Fruit fly (Drosophila melanogaster) whole organism, embryonic: ENCODE data around the gene Ubi-p5E.

ENCODE experiments used
- Atf3 ChIP-seq: fragments of 200-800 bp; sonication (Bioruptor generic); optimal IDR thresholded peaks from 3 replicates; lab custom pipeline; 2016; ENCODE audit warnings: missing biosample characterization, missing genetic modification characterization
- B-H1 ChIP-seq: fragments of 200-800 bp; sonication (Bioruptor generic); IDR thresholded peaks from 3 replicates; pipeline ENCODE4 v1.3.6; 2022; ENCODE audit warnings: missing biosample characterization, missing genetic modification characterization
- Bdp1 ChIP-seq: fragments of 200-800 bp; sonication (Bioruptor generic); optimal IDR thresholded peaks from 3 replicates; lab custom pipeline; 2016; ENCODE audit warnings: missing biosample characterization, missing genetic modification characterization
- CG10543 ChIP-seq: fragments of 200-800 bp; sonication (Bioruptor generic); optimal IDR thresholded peaks from 3 replicates; lab custom pipeline; 2017; ENCODE audit warnings: missing biosample characterization, mild to moderate bottlenecking, missing genetic modification characterization, moderate library complexity
- CG10979 ChIP-seq: fragments of 200-800 bp; sonication (Bioruptor generic); optimal IDR thresholded peaks from 2 replicates; lab custom pipeline; 2018; ENCODE audit warnings: missing biosample characterization, mild to moderate bottlenecking, missing genetic modification characterization, moderate library complexity
- CG11247 ChIP-seq: fragments of 200-800 bp; sonication (Bioruptor generic); IDR thresholded peaks from 2 replicates; pipeline ENCODE4 v1.3.6; 2022; ENCODE audit warnings: missing biosample characterization, missing genetic modification characterization
- CG12769 ChIP-seq: fragments of 200-800 bp; sonication (Bioruptor generic); optimal IDR thresholded peaks from 2 replicates; lab custom pipeline; 2019; ENCODE audit warnings: missing biosample characterization, mild to moderate bottlenecking, missing genetic modification characterization, moderate library complexity
- CG16863 ChIP-seq: fragments of 200-800 bp; sonication (Bioruptor generic); optimal IDR thresholded peaks from 3 replicates; lab custom pipeline; 2016; ENCODE audit warnings: missing biosample characterization, missing genetic modification characterization
- CG1792 ChIP-seq: fragments of 200-800 bp; sonication (Bioruptor generic); optimal IDR thresholded peaks from 2 replicates; lab custom pipeline; 2016; ENCODE audit warnings: missing biosample characterization, missing genetic modification characterization
- CG18619 ChIP-seq: fragments of 200-800 bp; sonication (Bioruptor generic); optimal IDR thresholded peaks from 3 replicates; lab custom pipeline; 2017; ENCODE audit warnings: missing biosample characterization, mild to moderate bottlenecking, missing genetic modification characterization
- CG2129 ChIP-seq: fragments of 200-800 bp; sonication (Bioruptor generic); IDR thresholded peaks from 2 replicates; pipeline ENCODE4 v1.3.6; 2022; ENCODE audit warnings: missing biosample characterization, missing genetic modification characterization; ENCODE audit not compliant: partially characterized antibody
- CG2202 ChIP-seq: fragments of 200-800 bp; sonication (Bioruptor generic); optimal IDR thresholded peaks from 2 replicates; lab custom pipeline; 2018; ENCODE audit warnings: missing biosample characterization, mild to moderate bottlenecking, missing genetic modification characterization
- CG31365 ChIP-seq: fragments of 200-800 bp; sonication (Bioruptor generic); optimal IDR thresholded peaks from 2 replicates; lab custom pipeline; 2018; ENCODE audit warnings: missing biosample characterization, mild to moderate bottlenecking, missing genetic modification characterization
- CG3407 ChIP-seq: fragments of 200-800 bp; sonication (Bioruptor generic); optimal IDR thresholded peaks from 2 replicates; lab custom pipeline; 2018; ENCODE audit warnings: missing biosample characterization, mild to moderate bottlenecking, missing genetic modification characterization
- CG3847 ChIP-seq: fragments of 200-800 bp; sonication (Bioruptor generic); IDR thresholded peaks from 2 replicates; pipeline ENCODE4 v1.3.6; 2022; ENCODE audit warnings: missing biosample characterization, missing genetic modification characterization
- CG8290 ChIP-seq, 3 experiments: fragments of 200-800 bp; sonication (Bioruptor generic); optimal IDR thresholded peaks; 2 replicates each; lab custom pipeline; 2016 to 2019; ENCODE audit warnings: missing biosample characterization in 3 of 3, missing genetic modification characterization in 3 of 3, mild to moderate bottlenecking in 2 of 3, moderate library complexity in 1 of 3
- CG9437 ChIP-seq: fragments of 200-800 bp; sonication (Bioruptor generic); optimal IDR thresholded peaks from 2 replicates; lab custom pipeline; 2018; ENCODE audit warnings: missing biosample characterization, mild to moderate bottlenecking, missing genetic modification characterization
- Dip2 ChIP-seq: fragments of 200-800 bp; sonication (Bioruptor generic); IDR thresholded peaks from 2 replicates; pipeline ENCODE4 v1.3.6; 2022; ENCODE audit warnings: missing biosample characterization, missing genetic modification characterization
- Dref ChIP-seq: fragments of 200-800 bp; sonication (Bioruptor generic); IDR thresholded peaks from 2 replicates; pipeline ENCODE4 v1.3.6; 2022; ENCODE audit warnings: missing biosample characterization, missing genetic modification characterization
- GATAe ChIP-seq: fragments of 200-800 bp; sonication (Bioruptor generic); conservative IDR thresholded peaks from 2 replicates; pipeline ENCODE4 v1.3.6; 2022; ENCODE audit warnings: missing biosample characterization, missing genetic modification characterization
- HLH3B ChIP-seq: fragments of 200-800 bp; sonication (Bioruptor generic); IDR thresholded peaks from 2 replicates; pipeline ENCODE4 v1.3.6; 2022; ENCODE audit warnings: missing biosample characterization, missing genetic modification characterization
- HLH54F ChIP-seq: fragments of 200-800 bp; sonication (Bioruptor generic); optimal IDR thresholded peaks from 3 replicates; lab custom pipeline; 2016; ENCODE audit warnings: missing biosample characterization, missing genetic modification characterization
- Hand ChIP-seq: fragments of 200-800 bp; sonication (Bioruptor generic); optimal IDR thresholded peaks from 2 replicates; lab custom pipeline; 2017; ENCODE audit warnings: mild to moderate bottlenecking, missing biosample characterization, missing genetic modification reagents, missing genetic modification characterization
- Scr ChIP-seq: fragments of 200-800 bp; sonication (Bioruptor generic); IDR thresholded peaks from 2 replicates; pipeline ENCODE4 v1.3.6; 2022; ENCODE audit warnings: missing biosample characterization, missing genetic modification characterization; ENCODE audit not compliant: partially characterized antibody
- Xrp1 ChIP-seq: fragments of 200-800 bp; sonication (Bioruptor generic); IDR thresholded peaks from 2 replicates; pipeline ENCODE4 v1.3.6; 2022; ENCODE audit warnings: missing biosample characterization, missing genetic modification characterization
- aop ChIP-seq: fragments of 200-800 bp; sonication (Bioruptor generic); IDR thresholded peaks from 2 replicates; pipeline ENCODE4 v1.3.6; 2022; ENCODE audit warnings: missing biosample characterization, missing genetic modification characterization
- ara ChIP-seq: fragments of 200-800 bp; sonication (Bioruptor generic); IDR thresholded peaks from 2 replicates; pipeline ENCODE4 v1.3.6; 2022; ENCODE audit warnings: missing biosample characterization, missing genetic modification characterization
- ato ChIP-seq: fragments of 200-800 bp; sonication (Bioruptor generic); IDR thresholded peaks from 2 replicates; pipeline ENCODE4 v1.3.6; 2022; ENCODE audit warnings: missing biosample characterization, missing genetic modification characterization; ENCODE audit not compliant: partially characterized antibody
- bbx ChIP-seq: fragments of 200-800 bp; sonication (Bioruptor generic); IDR thresholded peaks from 2 replicates; pipeline ENCODE4 v1.3.6; 2022; ENCODE audit warnings: missing biosample characterization, missing genetic modification characterization; ENCODE audit not compliant: partially characterized antibody
- bigmax ChIP-seq: fragments of 200-800 bp; sonication (Bioruptor generic); optimal IDR thresholded peaks from 2 replicates; lab custom pipeline; 2018; ENCODE audit warnings: missing biosample characterization, mild to moderate bottlenecking, missing genetic modification characterization
- crc ChIP-seq: fragments of 200-800 bp; sonication (Bioruptor generic); optimal IDR thresholded peaks from 2 replicates; lab custom pipeline; 2016; ENCODE audit warnings: missing biosample characterization, missing genetic modification characterization
- cwo ChIP-seq: fragments of 200-800 bp; sonication (Bioruptor generic); optimal IDR thresholded peaks from 3 replicates; lab custom pipeline; 2017; ENCODE audit warnings: missing biosample characterization, missing genetic modification characterization, mild to moderate bottlenecking, moderate library complexity, missing genetic modification reagents
- dmrt99B ChIP-seq: fragments of 200-800 bp; sonication (Bioruptor generic); optimal IDR thresholded peaks from 2 replicates; lab custom pipeline; 2018; ENCODE audit warnings: missing biosample characterization, mild to moderate bottlenecking, missing genetic modification characterization, moderate library complexity
- fru ChIP-seq: fragments of >200 bp; optimal IDR thresholded peaks from 2 replicates; lab custom pipeline; 2017
- grn ChIP-seq: fragments of 200-800 bp; sonication (Bioruptor generic); optimal IDR thresholded peaks from 3 replicates; lab custom pipeline; 2017; ENCODE audit warnings: missing biosample characterization, missing genetic modification characterization
- gsb ChIP-seq: fragments of 200-800 bp; sonication (Bioruptor generic); IDR thresholded peaks from 2 replicates; pipeline ENCODE4 v1.3.6; 2022; ENCODE audit warnings: missing biosample characterization, missing genetic modification characterization
- ind ChIP-seq: fragments of 200-800 bp; sonication (Bioruptor generic); optimal IDR thresholded peaks from 3 replicates; lab custom pipeline; 2016; ENCODE audit warnings: missing biosample characterization, missing genetic modification characterization
- jigr1 ChIP-seq: fragments of 200-800 bp; sonication (Bioruptor generic); IDR thresholded peaks from 3 replicates; pipeline ENCODE4 v1.3.6; 2022; ENCODE audit warnings: missing biosample characterization, missing genetic modification characterization
- lab ChIP-seq: fragments of 200-800 bp; sonication (Bioruptor generic); optimal IDR thresholded peaks from 3 replicates; lab custom pipeline; 2017; ENCODE audit warnings: missing biosample characterization, missing genetic modification characterization, mild to moderate bottlenecking, moderate library complexity, missing genetic modification reagents
- mirr ChIP-seq: fragments of 200-800 bp; sonication (Bioruptor generic); optimal IDR thresholded peaks from 3 replicates; lab custom pipeline; 2018; ENCODE audit warnings: missing biosample characterization, mild to moderate bottlenecking, missing genetic modification characterization
- mld ChIP-seq: fragments of 200-800 bp; sonication (Bioruptor generic); IDR thresholded peaks from 3 replicates; pipeline ENCODE4 v1.3.6; 2022; ENCODE audit warnings: missing biosample characterization, missing genetic modification characterization; ENCODE audit not compliant: partially characterized antibody
- nerfin-2 ChIP-seq: fragments of 200-800 bp; sonication (Bioruptor generic); IDR thresholded peaks from 2 replicates; pipeline ENCODE4 v1.3.6; 2022; ENCODE audit warnings: missing biosample characterization, missing genetic modification characterization; ENCODE audit not compliant: partially characterized antibody
- oc ChIP-seq: fragments of 200-800 bp; sonication (Bioruptor generic); optimal IDR thresholded peaks from 2 replicates; lab custom pipeline; 2018; ENCODE audit warnings: missing biosample characterization, mild to moderate bottlenecking, missing genetic modification characterization, moderate library complexity
- peb ChIP-seq: fragments of 200-800 bp; sonication (Bioruptor generic); IDR thresholded peaks from 2 replicates; pipeline ENCODE4 v1.3.6; 2022; ENCODE audit warnings: missing biosample characterization, missing genetic modification characterization
- pho ChIP-seq: fragments of 200-800 bp; sonication (Bioruptor generic); optimal IDR thresholded peaks from 2 replicates; lab custom pipeline; 2016; ENCODE audit warnings: missing biosample characterization, missing genetic modification characterization
- psq ChIP-seq: fragments of 200-800 bp; sonication (Bioruptor generic); optimal IDR thresholded peaks from 2 replicates; lab custom pipeline; 2017; ENCODE audit warnings: missing biosample characterization, missing genetic modification characterization
- repo ChIP-seq: fragments of 200-800 bp; sonication (Bioruptor generic); optimal IDR thresholded peaks from 2 replicates; lab custom pipeline; 2016; ENCODE audit warnings: missing biosample characterization, missing genetic modification characterization
- schlank ChIP-seq: fragments of 200-800 bp; sonication (Bioruptor generic); optimal IDR thresholded peaks from 2 replicates; lab custom pipeline; 2018; ENCODE audit warnings: missing biosample characterization, mild to moderate bottlenecking, missing genetic modification characterization
- scrt ChIP-seq: fragments of 200-800 bp; sonication (Bioruptor generic); optimal IDR thresholded peaks from 2 replicates; lab custom pipeline; 2018; ENCODE audit warnings: missing biosample characterization, mild to moderate bottlenecking, missing genetic modification characterization, moderate library complexity
- shn ChIP-seq: fragments of 200-800 bp; sonication (Bioruptor generic); optimal IDR thresholded peaks from 3 replicates; lab custom pipeline; 2016; ENCODE audit warnings: missing biosample characterization, missing genetic modification characterization
- sqz ChIP-seq: fragments of 200-800 bp; sonication (Bioruptor generic); optimal IDR thresholded peaks from 3 replicates; lab custom pipeline; 2018; ENCODE audit warnings: missing biosample characterization, mild to moderate bottlenecking, missing genetic modification characterization
- sug ChIP-seq: fragments of 200-800 bp; optimal IDR thresholded peaks from 2 replicates; lab custom pipeline; 2019; ENCODE audit warnings: missing biosample characterization, mild to moderate bottlenecking, missing genetic modification characterization, moderate library complexity
- zfh1 ChIP-seq: fragments of 200-800 bp; sonication (Bioruptor generic); IDR thresholded peaks from 3 replicates; pipeline ENCODE4 v1.3.6; 2022; ENCODE audit warnings: missing biosample characterization, missing genetic modification characterization

Ubi-p5E gene

dm6 chrX:6264456-6264855, 15.0 kb downstream of the Ubi-p5E start (continued):
- TF ChIP-seq CG10543 (GFP tag; lab: Kevin White, UChicago) (peak; percentile 19), aop (GFP tag; lab: Robert Waterston, UW) (no peak), Dref (0 out of 2 replicates have a peak, but pooled peaks have one; percentile 7), mirr (peak; percentile 81), zfh1 (no peak), CG1792 (GFP tag; lab: Kevin White, UChicago) (no peak), ato (GFP tag; lab: Robert Waterston, UW) (no peak), CG31365 (tag; lab: Kevin White, UChicago) (no peak), dmrt99B (tag; lab: Kevin White, UChicago) (no peak), Xrp1 (GFP tag; lab: Robert Waterston, UW) (no peak), Hand (no peak), lab (GFP tag; lab: Kevin White, UChicago) (peak; percentile 27), psq (no peak), grn (GFP tag; lab: Kevin White, UChicago) (peak; percentile 87), CG10979 (tag; lab: Kevin White, UChicago) (no peak), Bdp1 (GFP tag; lab: Kevin White, UChicago) (no peak), HLH3B (GFP tag; lab: Robert Waterston, UW) (no peak), sqz (no peak), GATAe (peak; percentile 52; the same call in 1 of the 2 replicates), CG16863 (GFP tag; lab: Kevin White, UChicago) (no peak), CG8290 (GFP tag; optimal IDR thresholded peaks at IDR 0.05; lab: Kevin White, UChicago) (no peak), CG8290 (tag; optimal IDR thresholded peaks at IDR 0.05; lab: Kevin White, UChicago) (peak in 1 of 2 experiments; percentile 46), jigr1 (GFP tag; lab: Robert Waterston, UW) (no peak), mld (GFP tag; lab: Robert Waterston, UW) (no peak), crc (no peak), repo (GFP tag; lab: Kevin White, UChicago) (no peak), peb (GFP tag; lab: Robert Waterston, UW) (no peak), pho (GFP tag; lab: Kevin White, UChicago) (no peak), oc (tag; lab: Kevin White, UChicago) (no peak), CG2129 (GFP tag; lab: Robert Waterston, UW) (no peak), CG12769 (tag; lab: Kevin White, UChicago) (peak; percentile 72), schlank (tag; lab: Kevin White, UChicago) (peak; percentile 46), scrt (peak; percentile 21), sug (tag; lab: Kevin White, UChicago) (peak; percentile 62), fru (lab: Kevin White, UChicago) (no peak), ind (no peak), bbx (GFP tag; lab: Robert Waterston, UW) (no peak), Scr (no peak), cwo (peak; percentile 54), B-H1 (GFP tag; lab: Robert Waterston, UW) (no peak), CG3847 (GFP tag; lab: Robert Waterston, UW) (0 out of 2 replicates have a peak, but pooled peaks have one; percentile 5)

- TF ChIP-seq CG11247 (GFP tag; lab: Robert Waterston, UW) (peak; percentile 31; the same call in 1 of the 2 replicates), CG2202 (tag; lab: Kevin White, UChicago) (no peak), HLH54F (GFP tag; lab: Kevin White, UChicago) (peak; percentile 55), CG3407 (GFP tag; lab: Kevin White, UChicago) (peak; percentile 15), CG9437 (GFP tag; lab: Kevin White, UChicago) (peak; percentile 80), nerfin-2 (GFP tag; lab: Robert Waterston, UW) (no peak), shn (GFP tag; lab: Kevin White, UChicago) (peak; percentile 4), Atf3 (GFP tag; lab: Kevin White, UChicago) (peak; percentile 11), ara (GFP tag; lab: Robert Waterston, UW) (peak; percentile 64; the same call in 1 of the 2 replicates), bigmax (GFP tag; lab: Kevin White, UChicago) (no peak), Dip2 (GFP tag; lab: Robert Waterston, UW) (no peak), CG18619 (GFP tag; lab: Kevin White, UChicago) (peak; percentile 69), gsb (peak; percentile 65)
These were observed 15.8 kb downstream of the Ubi-p5E start for dm6 chrX:6263614-6264130.
